Worm (Caenorhabditis elegans) whole organism, L1 larva: ENCODE data around the gene clc-22.

Experiments
- C04F5.9 ChIP-seq: sonication (generic microtip); optimal IDR thresholded peaks from 2 replicates; lab custom pipeline; 2016; ENCODE audit warnings: missing genetic modification characterization, missing compliant biosample characterization
- C34B4.2 ChIP-seq: sonication (generic microtip); optimal IDR thresholded peaks from 2 replicates; lab custom pipeline; 2017; ENCODE audit warnings: mild to moderate bottlenecking, missing genetic modification characterization, missing compliant biosample characterization
- F16B12.6 ChIP-seq: fragments of 150-350 bp; optimal IDR thresholded peaks from 2 replicates; lab custom pipeline; 2014; ENCODE audit warnings: missing biosample characterization, missing genetic modification characterization
- Y116A8C.19 ChIP-seq: sonication (generic microtip); optimal IDR thresholded peaks from 2 replicates; lab custom pipeline; 2016; ENCODE audit warnings: missing compliant biosample characterization, missing genetic modification characterization, borderline replicate concordance
- alr-1 ChIP-seq: fragments of 200-800 bp; sonication (Bioruptor generic); optimal IDR thresholded peaks from 2 replicates; lab custom pipeline; 2018; ENCODE audit warnings: borderline replicate concordance, mild to moderate bottlenecking, missing genetic modification characterization, missing compliant biosample characterization
- aly-2 ChIP-seq: fragments of 150-350 bp; optimal IDR thresholded peaks from 2 replicates; lab custom pipeline; 2014; ENCODE audit warnings: missing biosample characterization, missing genetic modification characterization
- blmp-1 ChIP-seq: fragments of 150-350 bp; optimal IDR thresholded peaks from 2 replicates; lab custom pipeline; 2014; ENCODE audit warnings: missing biosample characterization, missing genetic modification characterization
- ceh-63 ChIP-seq: fragments of 200-800 bp; sonication (Bioruptor generic); optimal IDR thresholded peaks from 2 replicates; lab custom pipeline; 2018; ENCODE audit warnings: mild to moderate bottlenecking, missing genetic modification characterization, missing compliant biosample characterization
- ceh-82 ChIP-seq, 3 experiments: fragments of 150-350 bp in 1 of 3; sonication (generic microtip) in 2 of 3; optimal IDR thresholded peaks; 2 replicates each; lab custom pipeline; 2014 to 2017; ENCODE audit warnings: missing biosample characterization in 3 of 3, missing genetic modification characterization in 3 of 3
- ceh-88 ChIP-seq: fragments of 200-800 bp; sonication (Bioruptor generic); IDR thresholded peaks from 2 replicates; pipeline ENCODE4 v1.3.6; 2022; ENCODE audit warnings: missing genetic modification characterization, missing compliant biosample characterization
- ces-1 ChIP-seq: fragments of 150-350 bp; optimal IDR thresholded peaks from 2 replicates; lab custom pipeline; 2014; ENCODE audit warnings: missing biosample characterization, missing genetic modification reagents, missing genetic modification characterization
- efl-3 ChIP-seq: fragments of 200-800 bp; sonication (Bioruptor generic); optimal IDR thresholded peaks from 2 replicates; lab custom pipeline; 2018; ENCODE audit warnings: mild to moderate bottlenecking, missing genetic modification characterization, missing compliant biosample characterization
- ets-5 ChIP-seq: fragments of 200-800 bp; sonication (Bioruptor generic); IDR thresholded peaks from 2 replicates; pipeline ENCODE4 v1.3.6; 2022; ENCODE audit warnings: missing genetic modification characterization, missing compliant biosample characterization
- fkh-10 ChIP-seq: sonication (generic microtip); optimal IDR thresholded peaks from 2 replicates; lab custom pipeline; 2017; ENCODE audit warnings: missing biosample characterization, missing genetic modification reagents, missing genetic modification characterization
- fkh-8 ChIP-seq: sonication (generic microtip); optimal IDR thresholded peaks from 2 replicates; lab custom pipeline; 2016; ENCODE audit warnings: mild to moderate bottlenecking, missing genetic modification characterization, missing compliant biosample characterization
- hlh-4 ChIP-seq: sonication (generic microtip); optimal IDR thresholded peaks from 2 replicates; lab custom pipeline; 2016; ENCODE audit warnings: mild to moderate bottlenecking, missing genetic modification characterization, missing compliant biosample characterization
- isw-1 ChIP-seq: fragments of 200-800 bp; sonication (Bioruptor generic); IDR thresholded peaks from 2 replicates; pipeline ENCODE4 v1.3.6; 2022; ENCODE audit warnings: missing genetic modification characterization, missing compliant biosample characterization
- lin-14 ChIP-seq: fragments of 200-800 bp; sonication (Bioruptor generic); optimal IDR thresholded peaks from 2 replicates; lab custom pipeline; 2018; ENCODE audit warnings: mild to moderate bottlenecking, missing genetic modification characterization, moderate library complexity, missing compliant biosample characterization
- lin-15B ChIP-seq: fragments of 150-350 bp; sonication (generic microtip); optimal IDR thresholded peaks from 3 replicates; lab custom pipeline; 2014; ENCODE audit warnings: missing biosample characterization, missing genetic modification characterization
- lin-35 ChIP-seq, 2 experiments: fragments of 150-350 bp; optimal IDR thresholded peaks; 2 replicates each; lab custom pipeline; 2014; ENCODE audit warnings: missing biosample characterization in 2 of 2, missing genetic modification characterization in 2 of 2, missing genetic modification reagents in 2 of 2
- lir-3 ChIP-seq: sonication (generic microtip); optimal IDR thresholded peaks from 2 replicates; lab custom pipeline; 2016; ENCODE audit warnings: mild to moderate bottlenecking, missing genetic modification characterization, moderate library complexity, missing compliant biosample characterization; ENCODE audit not compliant: poor library complexity
- lsy-2 ChIP-seq, 2 experiments: fragments of 150-350 bp; optimal IDR thresholded peaks; 2 replicates each; lab custom pipeline; 2014; ENCODE audit warnings: missing biosample characterization in 2 of 2, missing genetic modification characterization in 2 of 2
- mab-9 ChIP-seq: fragments of 200-800 bp; sonication (Bioruptor generic); IDR thresholded peaks from 2 replicates; pipeline ENCODE4 v1.3.6; 2022; ENCODE audit warnings: missing genetic modification reagents, missing genetic modification characterization, missing compliant biosample characterization
- mdl-1 ChIP-seq, 2 experiments: fragments of 150-350 bp; optimal IDR thresholded peaks; 2 replicates each; lab custom pipeline; 2014 to 2017; ENCODE audit warnings: missing biosample characterization in 2 of 2, missing genetic modification characterization in 2 of 2, inconsistent platforms in 1 of 2
- nhr-12 ChIP-seq: sonication (generic microtip); optimal IDR thresholded peaks from 2 replicates; lab custom pipeline; 2017; ENCODE audit warnings: missing biosample characterization, missing genetic modification characterization
- nhr-237 ChIP-seq: fragments of 150-350 bp; optimal IDR thresholded peaks from 2 replicates; lab custom pipeline; 2014; ENCODE audit warnings: missing biosample characterization, missing genetic modification characterization
- nhr-28 ChIP-seq: fragments of 150-350 bp; optimal IDR thresholded peaks from 2 replicates; lab custom pipeline; 2014; ENCODE audit warnings: missing biosample characterization, missing genetic modification characterization
- nhr-76 ChIP-seq: sonication (generic microtip); optimal IDR thresholded peaks from 2 replicates; lab custom pipeline; 2017; ENCODE audit warnings: missing biosample characterization, missing genetic modification characterization
- nhr-84 ChIP-seq: sonication (generic microtip); optimal IDR thresholded peaks from 2 replicates; lab custom pipeline; 2017; ENCODE audit warnings: missing biosample characterization, missing genetic modification characterization
- nhr-85 ChIP-seq: sonication (generic microtip); peaks from one replicate; lab custom pipeline; 2016; ENCODE audit warnings: missing genetic modification characterization, inconsistent platforms, missing compliant biosample characterization
- nhr-90 ChIP-seq: sonication (generic microtip); optimal IDR thresholded peaks from 2 replicates; lab custom pipeline; 2016; ENCODE audit warnings: mild to moderate bottlenecking, missing genetic modification characterization, missing compliant biosample characterization; ENCODE audit not compliant: poor library complexity
- pax-3 ChIP-seq: fragments of 200-800 bp; sonication (Bioruptor generic); optimal IDR thresholded peaks from 2 replicates; lab custom pipeline; 2018; ENCODE audit warnings: mild to moderate bottlenecking, missing genetic modification characterization, moderate library complexity, missing compliant biosample characterization
- pqm-1 ChIP-seq: sonication (generic microtip); optimal IDR thresholded peaks from 3 replicates; lab custom pipeline; 2017; ENCODE audit warnings: missing biosample characterization, missing genetic modification characterization
- skn-1 ChIP-seq: fragments of 150-350 bp; optimal IDR thresholded peaks from 2 replicates; lab custom pipeline; 2014; ENCODE audit warnings: missing biosample characterization, missing genetic modification characterization
- snpc-4 ChIP-seq: fragments of 150-350 bp; optimal IDR thresholded peaks from 2 replicates; lab custom pipeline; 2014; ENCODE audit warnings: missing biosample characterization, missing genetic modification characterization
- snu-23 ChIP-seq: sonication (generic microtip); optimal IDR thresholded peaks from 2 replicates; lab custom pipeline; 2016; ENCODE audit warnings: missing genetic modification characterization, missing compliant biosample characterization
- swsn-7 ChIP-seq: sonication (generic microtip); optimal IDR thresholded peaks from 2 replicates; lab custom pipeline; 2016; ENCODE audit warnings: missing genetic modification characterization, missing compliant biosample characterization
- unc-130 ChIP-seq: fragments of 150-350 bp; optimal IDR thresholded peaks from 2 replicates; lab custom pipeline; 2017; ENCODE audit warnings: missing biosample characterization, missing genetic modification characterization, inconsistent platforms
- unc-30 ChIP-seq: sonication (generic microtip); optimal IDR thresholded peaks from 2 replicates; lab custom pipeline; 2017; ENCODE audit warnings: missing biosample characterization, missing genetic modification characterization
- unc-86 ChIP-seq: sonication (generic microtip); optimal IDR thresholded peaks from 2 replicates; lab custom pipeline; 2016; ENCODE audit warnings: missing genetic modification characterization, missing compliant biosample characterization
- unc-98 ChIP-seq: fragments of 200-800 bp; sonication (Bioruptor generic); IDR thresholded peaks from 2 replicates; pipeline ENCODE4 v1.3.6; 2022; ENCODE audit warnings: missing genetic modification characterization, missing compliant biosample characterization
- vab-15 ChIP-seq: sonication (generic microtip); optimal IDR thresholded peaks from 2 replicates; lab custom pipeline; 2017; ENCODE audit warnings: missing genotype, mild to moderate bottlenecking, missing genetic modification characterization, missing compliant biosample characterization
- zag-1 ChIP-seq: fragments of 150-350 bp; optimal IDR thresholded peaks from 2 replicates; lab custom pipeline; 2014; ENCODE audit warnings: missing biosample characterization, missing genetic modification characterization
- zip-4 ChIP-seq: fragments of 200-800 bp; sonication (Bioruptor generic); optimal IDR thresholded peaks from 2 replicates; lab custom pipeline; 2018; ENCODE audit warnings: mild to moderate bottlenecking, missing genetic modification characterization, moderate library complexity, missing compliant biosample characterization
- ztf-11 ChIP-seq, 2 experiments: sonication (generic microtip); optimal IDR thresholded peaks; 2 replicates each; lab custom pipeline; 2016 to 2017; ENCODE audit warnings: missing genetic modification characterization in 2 of 2, missing biosample characterization in 1 of 2, missing compliant biosample characterization in 1 of 2
- ztf-4 ChIP-seq: fragments of 150-350 bp; optimal IDR thresholded peaks from 2 replicates; lab custom pipeline; 2014; ENCODE audit warnings: missing biosample characterization, missing genetic modification characterization

Gene clc-22

ce11 chrII:3960276-3960675, 35.6 kb downstream of the clc-22 start (continued):
- TF ChIP-seq lin-15B (tag; lab: Kevin White, UChicago) (no peak), mdl-1 (tag; optimal IDR thresholded peaks at IDR 0.05; lab: Kevin White, UChicago) (no peak)

ce11 chrII:3959432-3960102, 36.3 kb downstream of the clc-22 start:
- TF ChIP-seq unc-86 (tag; lab: Kevin White, UChicago) = peak; percentile 35
- peak; percentile 60 for TF ChIP-seq lin-14 (GFP tag; lab: Kevin White, UChicago)
- no peak for TF ChIP-seq snpc-4

- peak; percentile 59 for TF ChIP-seq nhr-90 (tag; lab: Kevin White, UChicago)
- TF ChIP-seq lin-14 (GFP tag; lab: Kevin White, UChicago) = peak; percentile 97
- no peak for TF ChIP-seq vab-15 (tag; lab: Kevin White, UChicago)
- TF ChIP-seq alr-1 = no peak
- 0 out of 2 replicates have a peak, but pooled peaks have one; percentile 35 for TF ChIP-seq ceh-88 (GFP tag; lab: Robert Waterston, UW)
- no peak for TF ChIP-seq blmp-1 (tag; lab: Kevin White, UChicago)
- no peak for TF ChIP-seq lin-15B (tag; lab: Kevin White, UChicago)
- TF ChIP-seq zip-4 (GFP tag; lab: Kevin White, UChicago) = no peak
- peak; percentile 69 for TF ChIP-seq nhr-85 (tag; lab: Kevin White, UChicago)
- no peak for TF ChIP-seq nhr-84 (tag; lab: Kevin White, UChicago)
- TF ChIP-seq ztf-4 = peak; percentile 54
- no peak for TF ChIP-seq nhr-237 (tag; lab: Kevin White, UChicago)
- TF ChIP-seq swsn-7 (tag; lab: Kevin White, UChicago) = peak; percentile 75
- TF ChIP-seq ceh-82 (tag; optimal IDR thresholded peaks at IDR 0.05; lab: Kevin White, UChicago) = peak; percentile 46 to 67 (median 48)
- no peak for TF ChIP-seq ceh-63 (GFP tag; lab: Kevin White, UChicago)
- TF ChIP-seq F16B12.6 (tag; lab: Kevin White, UChicago) = peak; percentile 22
- peak; percentile 41 for TF ChIP-seq unc-130
- TF ChIP-seq skn-1 (tag; lab: Kevin White, UChicago) = peak; percentile 69
- TF ChIP-seq fkh-10 (GFP tag; lab: Kevin White, UChicago) = no peak
- peak; percentile 49 to 59 for TF ChIP-seq lin-35 (GFP tag; optimal IDR thresholded peaks at IDR 0.05; lab: Kevin White, UChicago)
- peak; percentile 78 for TF ChIP-seq hlh-4
- TF ChIP-seq snpc-4 = no peak
- no peak for TF ChIP-seq ets-5 (GFP tag; lab: Robert Waterston, UW)
- no peak for TF ChIP-seq aly-2 (tag; lab: Kevin White, UChicago)
- TF ChIP-seq nhr-12 (tag; lab: Kevin White, UChicago) = no peak
- no peak for TF ChIP-seq ztf-11 (tag; optimal IDR thresholded peaks at IDR 0.05; lab: Kevin White, UChicago)
- TF ChIP-seq nhr-28 (tag; lab: Kevin White, UChicago) = no peak
- TF ChIP-seq C34B4.2 = no peak
- peak; percentile 79 for TF ChIP-seq fkh-8 (tag; lab: Kevin White, UChicago)
- no peak for TF ChIP-seq efl-3 (GFP tag; lab: Kevin White, UChicago)
- TF ChIP-seq lsy-2 (tag; optimal IDR thresholded peaks at IDR 0.05; lab: Kevin White, UChicago) = peak; percentile 62 to 75
- TF ChIP-seq Y116A8C.19 = no peak
- TF ChIP-seq unc-86 (tag; lab: Kevin White, UChicago) = peak; percentile 26
- TF ChIP-seq zag-1 = no peak
- no peak for TF ChIP-seq nhr-76
- TF ChIP-seq isw-1 (GFP tag; lab: Robert Waterston, UW) = peak; percentile 33; the same call in 1 of the 2 replicates
- no peak for TF ChIP-seq ces-1 (GFP tag; lab: Kevin White, UChicago)
- no peak for TF ChIP-seq pqm-1 (tag; lab: Kevin White, UChicago)
- peak; percentile 66 for TF ChIP-seq lir-3 (tag; lab: Kevin White, UChicago)
- no peak for TF ChIP-seq C04F5.9 (tag; lab: Kevin White, UChicago)
- TF ChIP-seq pax-3 = peak; percentile 45
- peak; percentile 81 for TF ChIP-seq snu-23 (GFP tag; lab: Kevin White, UChicago)
- 0 out of 2 replicates have a peak, but pooled peaks have one; percentile 20 for TF ChIP-seq unc-98 (GFP tag; lab: Robert Waterston, UW)
- no peak for TF ChIP-seq unc-30 (tag; lab: Kevin White, UChicago)
- no peak for TF ChIP-seq mab-9 (GFP tag; lab: Robert Waterston, UW)
Measured at ce11 chrII:3958673-3959299, 37.1 kb downstream of the clc-22 start.
